Fruit fly (Drosophila melanogaster) whole organism, embryonic: Measurements from ENCODE around the gene CG32099.

Experiments
- Ada2b ChIP-seq: fragments of 200-800 bp; sonication (Bioruptor generic); IDR thresholded peaks from 2 replicates; pipeline ENCODE4 v1.3.6; 2022; ENCODE audit warnings: missing biosample characterization, missing genetic modification characterization
- Awh ChIP-seq: fragments of 200-800 bp; sonication (Bioruptor generic); IDR thresholded peaks from 2 replicates; pipeline ENCODE4, ENCODE4 v1.3.6; 2022; ENCODE audit warnings: missing biosample characterization, missing genetic modification characterization
- CG10274 ChIP-seq: fragments of 200-800 bp; sonication (Bioruptor generic); optimal IDR thresholded peaks from 3 replicates; lab custom pipeline; 2017; ENCODE audit warnings: missing biosample characterization, mild to moderate bottlenecking, missing genetic modification characterization
- CG11560 ChIP-seq: fragments of 200-800 bp; sonication (Bioruptor generic); IDR thresholded peaks from 3 replicates; pipeline ENCODE4 v1.3.6; 2022; ENCODE audit warnings: missing biosample characterization, missing genetic modification characterization
- CG11696 ChIP-seq: fragments of 200-800 bp; sonication (Bioruptor generic); IDR thresholded peaks from 2 replicates; pipeline ENCODE4 v1.3.6; 2022; ENCODE audit warnings: missing biosample characterization, missing genetic modification characterization
- CG12219 ChIP-seq: fragments of 200-800 bp; sonication (Bioruptor generic); optimal IDR thresholded peaks from 3 replicates; lab custom pipeline; 2018; ENCODE audit warnings: missing biosample characterization, mild to moderate bottlenecking, missing genetic modification characterization
- CG1233 ChIP-seq: fragments of 200-800 bp; sonication (Bioruptor generic); optimal IDR thresholded peaks from 4 replicates; lab custom pipeline; 2018; ENCODE audit warnings: missing biosample characterization, mild to moderate bottlenecking, missing genetic modification characterization
- CG12769 ChIP-seq: fragments of 200-800 bp; sonication (Bioruptor generic); optimal IDR thresholded peaks from 2 replicates; lab custom pipeline; 2019; ENCODE audit warnings: missing biosample characterization, mild to moderate bottlenecking, missing genetic modification characterization, moderate library complexity
- CG13894 ChIP-seq: fragments of 200-800 bp; sonication (Bioruptor generic); optimal IDR thresholded peaks from 3 replicates; lab custom pipeline; 2018; ENCODE audit warnings: missing biosample characterization, mild to moderate bottlenecking, missing genetic modification characterization, moderate library complexity
- CG18764 ChIP-seq: fragments of 200-800 bp; sonication (Bioruptor generic); optimal IDR thresholded peaks from 3 replicates; lab custom pipeline; 2016; ENCODE audit warnings: missing biosample characterization, missing genetic modification characterization
- CG2199 ChIP-seq: fragments of 200-800 bp; sonication (Bioruptor generic); IDR thresholded peaks from 3 replicates; pipeline ENCODE4 v1.3.6; 2022; ENCODE audit warnings: missing biosample characterization, missing genetic modification characterization
- CG30403 ChIP-seq: fragments of 200-800 bp; sonication (Bioruptor generic); optimal IDR thresholded peaks from 3 replicates; lab custom pipeline; 2016; ENCODE audit warnings: missing biosample characterization, missing genetic modification characterization
- CG3847 ChIP-seq: fragments of 200-800 bp; sonication (Bioruptor generic); IDR thresholded peaks from 2 replicates; pipeline ENCODE4 v1.3.6; 2022; ENCODE audit warnings: missing biosample characterization, missing genetic modification characterization
- CG4282 ChIP-seq: fragments of 200-800 bp; sonication (Bioruptor generic); optimal IDR thresholded peaks from 2 replicates; lab custom pipeline; 2016; ENCODE audit warnings: missing biosample characterization, missing genetic modification characterization
- CG6765 ChIP-seq: fragments of 200-800 bp; sonication (Bioruptor generic); optimal IDR thresholded peaks from 3 replicates; lab custom pipeline; 2017; ENCODE audit warnings: missing biosample characterization, mild to moderate bottlenecking, missing genetic modification characterization
- CG7987 ChIP-seq: fragments of 200-800 bp; sonication (Bioruptor generic); optimal IDR thresholded peaks from 2 replicates; lab custom pipeline; 2018; ENCODE audit warnings: missing biosample characterization, mild to moderate bottlenecking, missing genetic modification characterization, moderate library complexity
- CG8388 ChIP-seq: fragments of 200-800 bp; sonication (Bioruptor generic); optimal IDR thresholded peaks from 2 replicates; lab custom pipeline; 2019; ENCODE audit warnings: missing biosample characterization, mild to moderate bottlenecking, missing genetic modification characterization, moderate library complexity
- Camta ChIP-seq: fragments of 200-800 bp; sonication (Bioruptor generic); optimal IDR thresholded peaks from 2 replicates; lab custom pipeline; 2016; ENCODE audit warnings: missing biosample characterization, missing genetic modification characterization
- Dad ChIP-seq: fragments of 200-800 bp; sonication (Bioruptor generic); optimal IDR thresholded peaks from 3 replicates; lab custom pipeline; 2016; ENCODE audit warnings: missing biosample characterization, missing genetic modification characterization
- Dll ChIP-seq: fragments of 200-800 bp; sonication (Bioruptor generic); IDR thresholded peaks from 4 replicates; pipeline ENCODE4 v1.3.6; 2022; ENCODE audit warnings: missing biosample characterization, missing genetic modification characterization; ENCODE audit not compliant: partially characterized antibody
- Ets65A ChIP-seq: fragments of 200-800 bp; sonication (Bioruptor generic); peaks from one replicate; lab custom pipeline; 2016; ENCODE audit warnings: missing biosample characterization, missing genetic modification characterization
- Lhr ChIP-seq: fragments of 200-800 bp; sonication (Bioruptor generic); optimal IDR thresholded peaks from 3 replicates; lab custom pipeline; 2017; ENCODE audit warnings: mild to moderate bottlenecking, missing biosample characterization, missing genetic modification reagents, missing genetic modification characterization
- MBD-R2 ChIP-seq: fragments of 200-800 bp; sonication (Bioruptor generic); IDR thresholded peaks from 2 replicates; pipeline ENCODE4 v1.3.6; 2022; ENCODE audit warnings: missing biosample characterization, missing genetic modification characterization
- Max ChIP-seq: fragments of 200-800 bp; sonication (Bioruptor generic); optimal IDR thresholded peaks from 2 replicates; lab custom pipeline; 2016; ENCODE audit warnings: missing biosample characterization, mild to moderate bottlenecking, missing genetic modification characterization
- Meics ChIP-seq: fragments of 200-800 bp; sonication (Bioruptor generic); optimal IDR thresholded peaks from 2 replicates; lab custom pipeline; 2017; ENCODE audit warnings: missing biosample characterization, mild to moderate bottlenecking, missing genetic modification characterization
- Nf-YA ChIP-seq: fragments of 200-800 bp; sonication (Bioruptor generic); IDR thresholded peaks from 2 replicates; pipeline ENCODE4 v1.3.6; 2022; ENCODE audit warnings: missing biosample characterization, missing genetic modification characterization
- Nf-YB ChIP-seq: fragments of 200-800 bp; sonication (Bioruptor generic); optimal IDR thresholded peaks from 3 replicates; lab custom pipeline; 2019; ENCODE audit warnings: missing biosample characterization, mild to moderate bottlenecking, missing genetic modification characterization, moderate library complexity
- Optix ChIP-seq: fragments of 200-800 bp; sonication (Bioruptor generic); IDR thresholded peaks from 3 replicates; pipeline ENCODE4 v1.3.6; 2022; ENCODE audit warnings: missing biosample characterization, missing genetic modification characterization
- ac ChIP-seq: fragments of 200-800 bp; sonication (Bioruptor generic); optimal IDR thresholded peaks from 3 replicates; lab custom pipeline; 2017; ENCODE audit warnings: missing biosample characterization, mild to moderate bottlenecking, missing genetic modification characterization
- ash1 ChIP-seq: fragments of 200-800 bp; sonication (Bioruptor generic); optimal IDR thresholded peaks from 2 replicates; lab custom pipeline; 2018; ENCODE audit warnings: missing biosample characterization, mild to moderate bottlenecking, missing genetic modification characterization
- bigmax ChIP-seq: fragments of 200-800 bp; sonication (Bioruptor generic); optimal IDR thresholded peaks from 2 replicates; lab custom pipeline; 2018; ENCODE audit warnings: missing biosample characterization, mild to moderate bottlenecking, missing genetic modification characterization
- cad ChIP-seq: fragments of >200 bp; optimal IDR thresholded peaks from 2 replicates; lab custom pipeline; 2017; ENCODE audit warnings: missing biosample characterization, missing genetic modification characterization
- croc ChIP-seq: fragments of 200-800 bp; sonication (Bioruptor generic); conservative IDR thresholded peaks from 3 replicates; pipeline ENCODE4 v1.3.6; 2022; ENCODE audit warnings: missing biosample characterization, missing genetic modification characterization
- ems ChIP-seq: fragments of 200-800 bp; sonication (Bioruptor generic); optimal IDR thresholded peaks from 3 replicates; lab custom pipeline; 2016; ENCODE audit warnings: missing biosample characterization, missing genetic modification characterization
- gcm2 ChIP-seq: fragments of 200-800 bp; sonication (Bioruptor generic); optimal IDR thresholded peaks from 2 replicates; lab custom pipeline; 2016; ENCODE audit warnings: missing biosample characterization, missing genetic modification characterization
- grn ChIP-seq: fragments of 200-800 bp; sonication (Bioruptor generic); optimal IDR thresholded peaks from 3 replicates; lab custom pipeline; 2017; ENCODE audit warnings: missing biosample characterization, missing genetic modification characterization
- hth ChIP-seq: fragments of >200 bp; optimal IDR thresholded peaks from 2 replicates; lab custom pipeline; 2017; ENCODE audit warnings: inconsistent platforms
- jing ChIP-seq: fragments of 200-800 bp; sonication (Bioruptor generic); optimal IDR thresholded peaks from 2 replicates; lab custom pipeline; 2018; ENCODE audit warnings: missing biosample characterization, mild to moderate bottlenecking, missing genetic modification characterization
- kay ChIP-seq: fragments of 200-800 bp; sonication (Bioruptor generic); optimal IDR thresholded peaks from 2 replicates; lab custom pipeline; 2016; ENCODE audit warnings: missing biosample characterization, missing genetic modification characterization
- oc ChIP-seq: fragments of 200-800 bp; sonication (Bioruptor generic); optimal IDR thresholded peaks from 2 replicates; lab custom pipeline; 2018; ENCODE audit warnings: missing biosample characterization, mild to moderate bottlenecking, missing genetic modification characterization, moderate library complexity
- sob ChIP-seq: fragments of 200-800 bp; sonication (Bioruptor generic); IDR thresholded peaks from 2 replicates; pipeline ENCODE4 v1.3.6; 2022; ENCODE audit warnings: missing biosample characterization, missing genetic modification characterization
- stwl ChIP-seq: fragments of 200-800 bp; sonication (Bioruptor generic); optimal IDR thresholded peaks from 3 replicates; lab custom pipeline; 2018; ENCODE audit warnings: missing biosample characterization, mild to moderate bottlenecking, missing genetic modification characterization, moderate library complexity
- sug ChIP-seq: fragments of 200-800 bp; optimal IDR thresholded peaks from 2 replicates; lab custom pipeline; 2019; ENCODE audit warnings: missing biosample characterization, mild to moderate bottlenecking, missing genetic modification characterization, moderate library complexity
- vnd ChIP-seq: fragments of 200-800 bp; sonication (Bioruptor generic); IDR thresholded peaks from 3 replicates; pipeline ENCODE4 v1.3.6; 2022; ENCODE audit warnings: missing biosample characterization, missing genetic modification characterization; ENCODE audit not compliant: partially characterized antibody

The CG32099 gene

dm6 chr3L:12193485-12193884, 44.4 kb downstream of the CG32099 start, which contains the start of gene thoc6 (continued):
- no peak for TF ChIP-seq CG3847
- TF ChIP-seq jing (GFP tag; lab: Kevin White, UChicago), result no peak
- no peak for TF ChIP-seq CG8388 (GFP tag; lab: Kevin White, UChicago)
- TF ChIP-seq CG6765 (GFP tag; lab: Kevin White, UChicago), result no peak
- TF ChIP-seq vnd, result no peak
- no peak for TF ChIP-seq Nf-YB (GFP tag; lab: Kevin White, UChicago)
- peak; percentile 38 for TF ChIP-seq bigmax
- TF ChIP-seq Lhr (GFP tag; lab: Kevin White, UChicago), result peak; percentile 16
- TF ChIP-seq gcm2, result no peak
- no peak for TF ChIP-seq Optix (GFP tag; lab: Robert Waterston, UW)
- no peak for TF ChIP-seq cad (GFP tag; lab: Kevin White, UChicago)
- peak; percentile 77 for TF ChIP-seq MBD-R2
- no peak for TF ChIP-seq oc
- no peak for TF ChIP-seq grn
- peak; percentile 69 for TF ChIP-seq stwl (tag; lab: Kevin White, UChicago)
- TF ChIP-seq CG4282, result no peak
- TF ChIP-seq CG30403 (GFP tag; lab: Kevin White, UChicago), result no peak
- no peak for TF ChIP-seq sob (GFP tag; lab: Robert Waterston, UW)
- no peak for TF ChIP-seq Nf-YA (GFP tag; lab: Robert Waterston, UW)
- TF ChIP-seq Awh (GFP tag; lab: Robert Waterston, UW), result no peak
- no peak for TF ChIP-seq CG10274 (GFP tag; lab: Kevin White, UChicago)
- TF ChIP-seq CG11696, result no peak
- TF ChIP-seq CG7987 (GFP tag; lab: Kevin White, UChicago), result no peak
- TF ChIP-seq ems (GFP tag; lab: Kevin White, UChicago), result no peak
- TF ChIP-seq Ada2b (GFP tag; lab: Robert Waterston, UW), result no peak
- TF ChIP-seq CG1233 (GFP tag; lab: Kevin White, UChicago), result no peak
- TF ChIP-seq ac (GFP tag; lab: Kevin White, UChicago), result no peak
- 0 out of 4 replicates have a peak, but pooled peaks have one; percentile 25 for TF ChIP-seq Dll (GFP tag; lab: Robert Waterston, UW)
- TF ChIP-seq CG18764 (GFP tag; lab: Kevin White, UChicago), result no peak

- TF ChIP-seq Max (no peak), CG12219 (GFP tag; lab: Kevin White, UChicago) (no peak), CG13894 (tag; lab: Kevin White, UChicago) (peak; percentile 7), Ets65A (GFP tag; lab: Kevin White, UChicago) (peak; percentile 34), sug (no peak), CG11560 (tag; lab: Robert Waterston, UW) (no peak), Camta (GFP tag; lab: Kevin White, UChicago) (no peak), ash1 (no peak), CG12769 (peak; percentile 2), kay (GFP tag; lab: Kevin White, UChicago) (no peak), croc (GFP tag; lab: Robert Waterston, UW) (no peak), hth (lab: Kevin White, UChicago) (no peak), Dad (GFP tag; lab: Kevin White, UChicago) (no peak), CG2199 (no peak), Meics (GFP tag; lab: Kevin White, UChicago) (no peak)
Observed at dm6 chr3L:12197491-12197890, 48.4 kb downstream of the CG32099 start, which contains the start of gene CG11529. Gene CG11529 (plus strand): TSS chr3L:12197791.
